Worm (Caenorhabditis elegans) whole organism, early embryonic: Measurements from ENCODE around the gene C01C4.2.

Source experiments
- ets-7 ChIP-seq: sonication (generic microtip); optimal IDR thresholded peaks from 2 replicates; lab custom pipeline; 2016; ENCODE audit warnings: missing genotype, missing genetic modification characterization, missing compliant biosample characterization
- pes-1 ChIP-seq: fragments of 200-800 bp; sonication (Bioruptor generic); IDR thresholded peaks from 2 replicates; pipeline ENCODE4 v1.3.6; 2022; ENCODE audit warnings: missing genetic modification reagents, missing genetic modification characterization, missing compliant biosample characterization

C01C4.2 gene

ce11 chrX:3766552-3766951 lies 51.7 kb downstream of the C01C4.2 start, which contains the start of gene F47B7.4:
Gene F47B7.4 (minus strand): TSS chrX:3766652.
- TF ChIP-seq pes-1 (GFP tag; lab: Robert Waterston, UW) (no peak), ets-7 (tag; lab: Kevin White, UChicago) (no peak)
